Fruit fly (Drosophila melanogaster) whole organism, adult: Measurements from ENCODE around the gene TotX.

Source experiments
- CG11617 ChIP-seq: fragments of 200-800 bp; sonication (Bioruptor generic); optimal IDR thresholded peaks from 2 replicates; lab custom pipeline; 2017; ENCODE audit warnings: mild to moderate bottlenecking, missing biosample characterization, missing genetic modification reagents, missing genetic modification characterization
- CG12768 ChIP-seq: fragments of 200-800 bp; sonication (Bioruptor generic); optimal IDR thresholded peaks from 2 replicates; lab custom pipeline; 2017; ENCODE audit warnings: missing biosample characterization, missing genetic modification characterization, mild to moderate bottlenecking, moderate library complexity, missing genetic modification reagents
- CG14711 ChIP-seq: fragments of 200-800 bp; sonication (Bioruptor generic); optimal IDR thresholded peaks from 2 replicates; lab custom pipeline; 2018; ENCODE audit warnings: missing biosample characterization, mild to moderate bottlenecking, missing genetic modification characterization, moderate library complexity
- CG1620 ChIP-seq: fragments of 200-800 bp; sonication (Bioruptor generic); optimal IDR thresholded peaks from 2 replicates; lab custom pipeline; 2016; ENCODE audit warnings: missing biosample characterization, missing genetic modification characterization
- CG33017 ChIP-seq: fragments of 200-800 bp; sonication (Bioruptor generic); optimal IDR thresholded peaks from 2 replicates; lab custom pipeline; 2018; ENCODE audit warnings: missing biosample characterization, mild to moderate bottlenecking, missing genetic modification characterization, moderate library complexity
- CG5204 ChIP-seq: fragments of 200-800 bp; sonication (Bioruptor generic); optimal IDR thresholded peaks from 2 replicates; lab custom pipeline; 2016; ENCODE audit warnings: missing biosample characterization, missing genetic modification characterization
- CG7045 ChIP-seq: fragments of 200-800 bp; sonication (Bioruptor generic); optimal IDR thresholded peaks from 2 replicates; lab custom pipeline; 2017; ENCODE audit warnings: missing biosample characterization, mild to moderate bottlenecking, missing genetic modification characterization
- CG7101 ChIP-seq: fragments of 200-800 bp; sonication (Bioruptor generic); optimal IDR thresholded peaks from 2 replicates; lab custom pipeline; 2018; ENCODE audit warnings: missing biosample characterization, mild to moderate bottlenecking, missing genetic modification characterization, moderate library complexity
- Clk ChIP-seq: fragments of 200-800 bp; sonication (Bioruptor generic); optimal IDR thresholded peaks from 2 replicates; lab custom pipeline; 2017; ENCODE audit warnings: missing biosample characterization, missing genetic modification characterization
- Crg-1 ChIP-seq: fragments of 200-800 bp; sonication (Bioruptor generic); optimal IDR thresholded peaks from 2 replicates; lab custom pipeline; 2016; ENCODE audit warnings: missing biosample characterization, missing genetic modification characterization
- Hr96 ChIP-seq: fragments of 200-800 bp; sonication (Bioruptor generic); optimal IDR thresholded peaks from 2 replicates; lab custom pipeline; 2016; ENCODE audit warnings: missing biosample characterization, missing genetic modification characterization
- Mnt ChIP-seq: fragments of 200-800 bp; sonication (Bioruptor generic); optimal IDR thresholded peaks from 2 replicates; lab custom pipeline; 2016; ENCODE audit warnings: missing biosample characterization, mild to moderate bottlenecking, missing genetic modification characterization
- bab1 ChIP-seq: fragments of 200-800 bp; sonication (Bioruptor generic); optimal IDR thresholded peaks from 3 replicates; lab custom pipeline; 2019; ENCODE audit warnings: missing biosample characterization, mild to moderate bottlenecking, missing genetic modification characterization, moderate library complexity
- cic ChIP-seq: fragments of 200-800 bp; sonication (Bioruptor generic); optimal IDR thresholded peaks from 2 replicates; lab custom pipeline; 2017; ENCODE audit warnings: missing biosample characterization, mild to moderate bottlenecking, missing genetic modification characterization, moderate library complexity
- cnc ChIP-seq, 2 experiments: fragments of >200 bp; optimal IDR thresholded peaks; 2 replicates each; lab custom pipeline; 2017
- kay ChIP-seq: fragments of 200-800 bp; sonication (Bioruptor generic); peaks from one replicate; lab custom pipeline; 2016; ENCODE audit warnings: missing biosample characterization, missing genetic modification characterization, borderline replicate concordance
- ovo ChIP-seq: fragments of 200-800 bp; sonication (Bioruptor generic); optimal IDR thresholded peaks from 2 replicates; lab custom pipeline; 2016; ENCODE audit warnings: missing biosample characterization, missing genetic modification characterization
- pad ChIP-seq: fragments of 200-800 bp; sonication (Bioruptor generic); optimal IDR thresholded peaks from 3 replicates; lab custom pipeline; 2017; ENCODE audit warnings: missing biosample characterization, missing genetic modification characterization, mild to moderate bottlenecking, moderate library complexity, missing genetic modification reagents
- tj ChIP-seq: fragments of 200-800 bp; sonication (Bioruptor generic); optimal IDR thresholded peaks from 3 replicates; lab custom pipeline; 2017; ENCODE audit warnings: missing biosample characterization, mild to moderate bottlenecking, missing genetic modification characterization, moderate library complexity
- toe ChIP-seq: fragments of 200-800 bp; sonication (Bioruptor generic); optimal IDR thresholded peaks from 2 replicates; lab custom pipeline; 2016; ENCODE audit warnings: missing biosample characterization, missing genetic modification characterization

Gene TotX

DNA sequence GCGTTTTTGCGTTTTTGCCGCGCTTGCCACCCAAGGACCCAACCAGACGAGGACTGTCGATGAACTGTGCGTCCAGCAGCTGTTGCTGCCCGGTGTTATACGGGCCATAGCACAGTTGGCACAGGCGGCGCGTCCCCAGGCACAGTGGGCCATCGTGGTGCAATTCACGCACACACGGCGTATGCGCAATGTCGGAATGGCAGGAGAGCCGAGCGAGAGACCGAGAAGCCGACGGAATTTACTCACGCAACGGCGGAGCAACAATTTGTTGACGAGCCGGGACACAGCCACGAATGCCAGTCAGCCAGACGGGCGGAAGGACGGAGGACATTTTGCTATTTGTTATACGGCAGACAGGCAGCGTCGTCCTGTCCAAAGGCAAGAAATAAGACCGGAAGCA lies 40.1 kb upstream of the TotX start, which contains the start of gene CG31191:
Gene CG31191 (minus strand): TSS at position 68 of the 400 bp plus-strand sequence.
- TF ChIP-seq pad (GFP tag; lab: Kevin White, UChicago) (no peak), Clk (GFP tag; lab: Kevin White, UChicago) (no peak)

DNA sequence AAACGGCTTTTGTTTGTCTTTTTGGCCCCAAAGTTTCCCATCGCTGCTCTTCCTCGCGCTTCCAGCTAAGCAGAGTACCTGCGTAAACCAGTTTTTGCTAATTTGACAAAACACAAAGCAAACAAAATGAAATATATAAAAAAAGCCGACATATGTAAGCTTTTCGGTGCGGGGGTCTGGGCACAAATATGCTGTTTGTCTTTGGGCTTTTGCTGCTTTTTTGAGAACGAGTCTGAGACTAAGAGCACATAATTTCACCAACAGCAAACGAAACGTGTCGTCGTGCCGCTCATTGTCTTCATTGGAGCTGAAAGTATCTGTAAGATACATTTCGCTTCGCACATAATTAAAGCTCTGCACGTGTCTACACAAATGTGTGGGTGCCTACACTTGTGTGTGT lies 10.5 kb upstream of the TotX start:
- TF ChIP-seq tj (peak; percentile 55), CG1620 (no peak), CG12768 (no peak), kay (peak; percentile 17), CG7045 (no peak)

DNA sequence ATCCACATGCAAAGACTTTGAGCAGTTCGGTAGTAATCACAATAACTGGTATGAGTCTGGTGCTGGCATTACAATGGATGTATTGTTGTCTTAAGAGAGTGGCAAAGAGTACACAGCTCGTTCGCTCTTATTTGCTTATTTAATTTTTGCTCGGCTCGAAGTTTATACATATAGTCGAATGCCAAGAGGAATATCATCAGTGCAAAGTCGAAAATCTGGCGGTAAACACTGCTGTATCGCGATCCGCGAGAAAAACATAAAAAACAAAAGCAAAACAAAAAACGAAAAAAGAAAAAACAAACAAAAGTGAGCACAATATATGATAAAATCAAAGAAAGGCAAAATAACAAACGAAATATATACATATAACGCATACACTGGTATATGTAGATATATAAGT lies 8.8 kb upstream of the TotX start, which contains the start of gene hdly:
Gene hdly (plus strand): TSS at position 194 of the 400 bp plus-strand sequence.
- TF ChIP-seq CG5204 (GFP tag; lab: Kevin White, UChicago) (peak; percentile 84), Mnt (GFP tag; lab: Kevin White, UChicago) (peak; percentile 45), tj (peak; percentile 82), CG7101 (tag; lab: Kevin White, UChicago) (peak; percentile 53), CG7045 (peak; percentile 83), pad (GFP tag; lab: Kevin White, UChicago) (peak; percentile 25), CG14711 (peak; percentile 34), cic (GFP tag; lab: Kevin White, UChicago) (peak; percentile 58), Crg-1 (GFP tag; lab: Kevin White, UChicago) (peak; percentile 31), Clk (GFP tag; lab: Kevin White, UChicago) (peak; percentile 25), cnc (optimal IDR thresholded peaks at IDR 0.05; lab: Kevin White, UChicago) (no peak), bab1 (no peak), CG33017 (tag; lab: Kevin White, UChicago) (peak; percentile 75), ovo (GFP tag; lab: Kevin White, UChicago) (peak; percentile 53), CG1620 (peak; percentile 66), CG12768 (peak; percentile 91), Hr96 (peak; percentile 94), toe (GFP tag; lab: Kevin White, UChicago) (peak; percentile 95), CG11617 (GFP tag; lab: Kevin White, UChicago) (peak; percentile 91), kay (peak; percentile 99)

DNA sequence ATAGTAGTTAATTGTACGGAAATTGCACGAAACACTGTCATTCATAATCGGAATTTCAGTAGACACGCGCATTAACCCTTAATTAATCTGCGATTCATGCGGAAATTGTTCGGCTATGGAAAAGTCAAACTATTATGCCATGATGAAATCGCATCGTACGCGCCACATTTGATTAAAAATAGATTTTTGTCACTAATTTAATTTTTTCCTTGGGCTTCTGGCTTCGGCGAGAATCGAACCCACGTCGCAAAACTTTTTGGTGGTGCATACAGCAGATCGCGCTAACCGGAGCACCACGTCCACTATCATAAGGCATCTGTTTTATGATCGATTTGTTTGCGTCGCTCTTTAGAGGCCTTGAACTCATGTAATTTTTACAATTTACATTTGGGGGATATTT lies 7.4 kb upstream of the TotX start:
- TF ChIP-seq CG12768 = no peak
- TF ChIP-seq pad (GFP tag; lab: Kevin White, UChicago) = no peak
- peak; percentile 52 for TF ChIP-seq kay
- TF ChIP-seq cic (GFP tag; lab: Kevin White, UChicago) = peak; percentile 55

DNA sequence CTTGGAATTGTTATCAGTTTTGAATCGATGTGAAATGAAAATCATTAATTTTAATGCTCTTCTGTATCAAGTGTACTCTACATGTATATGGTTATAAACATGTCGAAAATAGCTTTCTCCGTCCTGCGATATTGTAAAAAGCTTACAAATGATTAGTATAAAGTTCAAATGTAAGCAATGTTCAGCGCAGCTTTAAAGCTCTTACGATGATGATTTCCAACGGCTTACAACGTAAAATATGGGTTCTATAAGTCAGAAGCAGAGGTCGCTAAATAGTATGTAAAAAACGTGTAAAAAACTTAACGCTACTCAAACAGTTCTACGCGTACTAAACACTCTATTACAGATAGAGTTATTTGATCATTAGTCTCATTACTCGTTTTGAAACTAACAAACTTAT lies 3.3 kb upstream of the TotX start:
- TF ChIP-seq tj (no peak), bab1 (peak; percentile 2)

DNA sequence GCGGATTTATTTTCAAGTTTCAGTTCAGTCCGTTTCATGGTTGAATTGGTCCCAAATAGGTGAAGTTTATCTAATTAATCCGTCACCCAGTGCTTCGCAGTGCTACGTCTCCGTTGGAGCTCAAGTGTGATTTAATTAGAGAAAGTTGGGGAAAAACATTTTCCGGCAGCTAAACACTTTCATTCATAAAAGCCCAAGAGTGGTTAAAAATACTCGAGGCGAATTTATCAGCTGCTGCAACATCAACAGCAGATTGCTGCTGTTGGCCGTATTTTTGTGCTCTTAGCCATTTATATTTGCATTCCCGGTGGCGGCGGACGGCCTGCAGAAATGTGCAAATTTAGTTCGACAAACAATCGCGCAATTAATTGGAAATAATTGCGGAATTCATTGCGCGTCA lies 3.7 kb downstream of the TotX start, which contains the start of gene Grik:
Gene Grik (plus strand): TSS at position 301 of the 400 bp plus-strand sequence.
- TF ChIP-seq CG7101 (tag; lab: Kevin White, UChicago) (no peak), tj (no peak), pad (GFP tag; lab: Kevin White, UChicago) (no peak), cnc (optimal IDR thresholded peaks at IDR 0.05; lab: Kevin White, UChicago) (no peak), CG11617 (GFP tag; lab: Kevin White, UChicago) (no peak), Mnt (GFP tag; lab: Kevin White, UChicago) (no peak), CG7045 (no peak), Clk (GFP tag; lab: Kevin White, UChicago) (no peak), kay (no peak), cic (GFP tag; lab: Kevin White, UChicago) (no peak)

DNA sequence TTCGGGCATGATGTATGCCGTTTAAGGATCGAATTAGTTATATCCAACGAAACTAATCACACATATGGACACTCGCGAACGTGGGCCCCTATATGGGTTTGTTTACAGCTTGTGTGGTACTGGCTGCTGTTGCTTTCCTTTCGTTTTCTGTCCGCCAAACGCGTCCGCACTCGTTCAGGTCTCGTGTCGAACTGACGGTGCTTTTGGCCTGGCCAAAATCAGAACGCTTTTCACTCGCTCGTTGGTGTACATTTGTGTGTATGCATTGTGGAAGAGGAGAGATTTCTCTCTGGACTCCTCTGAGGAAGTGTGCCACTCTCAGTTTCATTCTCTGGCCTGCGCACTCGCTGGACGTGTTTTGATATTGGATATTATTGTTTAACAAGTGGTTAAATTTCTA lies 8.2 kb downstream of the TotX start, which contains the start of gene Ktl:
Gene Ktl (minus strand): TSS at position 193 of the 400 bp plus-strand sequence.
- TF ChIP-seq Crg-1 (GFP tag; lab: Kevin White, UChicago) = no peak
- TF ChIP-seq ovo (GFP tag; lab: Kevin White, UChicago) = no peak
- TF ChIP-seq toe (GFP tag; lab: Kevin White, UChicago) = no peak
- no peak for TF ChIP-seq Mnt (GFP tag; lab: Kevin White, UChicago)
- TF ChIP-seq CG5204 (GFP tag; lab: Kevin White, UChicago) = no peak
- no peak for TF ChIP-seq CG7045
- TF ChIP-seq cnc (optimal IDR thresholded peaks at IDR 0.05; lab: Kevin White, UChicago) = no peak
- TF ChIP-seq CG1620 = no peak

DNA sequence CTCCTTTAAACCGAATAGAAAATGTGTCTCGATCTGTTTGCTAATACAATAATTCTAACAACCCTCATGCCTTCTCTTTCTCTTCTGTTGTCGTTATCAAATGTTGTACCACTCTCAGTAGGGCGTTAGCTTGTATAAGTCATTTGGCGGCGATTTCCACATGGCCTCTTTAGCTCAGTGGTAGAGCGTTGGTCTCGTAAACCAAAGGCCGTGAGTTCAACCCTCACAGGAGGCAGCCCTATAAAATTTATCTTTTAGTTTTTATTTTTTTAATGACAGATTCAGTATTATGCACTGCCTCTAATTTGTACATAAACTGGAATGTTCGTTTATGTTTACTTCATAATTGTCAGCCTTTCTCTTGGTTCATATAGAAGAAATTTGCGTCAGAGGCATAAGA lies 13.8 kb downstream of the TotX start:
- TF ChIP-seq CG14711 = no peak
- TF ChIP-seq pad (GFP tag; lab: Kevin White, UChicago) = no peak
- TF ChIP-seq CG7101 (tag; lab: Kevin White, UChicago) = no peak
- no peak for TF ChIP-seq CG7045
- no peak for TF ChIP-seq toe (GFP tag; lab: Kevin White, UChicago)
- TF ChIP-seq CG33017 (tag; lab: Kevin White, UChicago) = no peak
- TF ChIP-seq Clk (GFP tag; lab: Kevin White, UChicago) = no peak
- no peak for TF ChIP-seq Hr96
- TF ChIP-seq tj = no peak
- no peak for TF ChIP-seq ovo (GFP tag; lab: Kevin White, UChicago)
- no peak for TF ChIP-seq CG5204 (GFP tag; lab: Kevin White, UChicago)
- no peak for TF ChIP-seq kay
- TF ChIP-seq cnc (optimal IDR thresholded peaks at IDR 0.05; lab: Kevin White, UChicago) = no peak
- TF ChIP-seq CG11617 (GFP tag; lab: Kevin White, UChicago) = no peak
- TF ChIP-seq cic (GFP tag; lab: Kevin White, UChicago) = no peak
